Worm (Caenorhabditis elegans): ENCODE data around the gene clec-65.

Gene clec-65

DNA sequence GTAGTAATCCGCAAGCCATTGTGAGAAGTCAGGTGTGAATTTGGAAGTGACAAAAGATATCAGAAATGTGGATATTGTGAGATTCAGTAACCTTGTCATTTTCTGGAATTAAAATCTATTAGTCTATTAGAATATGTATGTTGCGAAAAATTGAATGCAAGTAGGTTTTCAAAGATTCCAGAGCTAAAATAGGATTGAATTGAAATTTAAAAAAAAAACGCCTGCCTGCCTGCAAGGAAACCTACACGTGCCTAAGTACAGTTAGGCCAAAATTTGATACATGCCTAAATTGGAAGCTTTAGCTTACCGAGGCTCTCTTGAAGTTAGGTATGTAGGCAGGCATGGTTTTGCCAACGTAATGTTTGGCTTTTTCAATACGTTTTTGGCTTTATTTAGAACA is 34.1 kb downstream of the clec-65 start, which contains the start of gene lips-9:
Gene lips-9 (minus strand): TSS at position 101 of the 400 bp plus-strand sequence.
- TF ChIP-seq ceh-6 (GFP tag; optimal IDR thresholded peaks at IDR 0.05), result no peak
- TF ChIP-seq rnt-1 (tag; optimal IDR thresholded peaks at IDR 0.05), result no peak
- no peak for TF ChIP-seq ceh-31 (tag; optimal IDR thresholded peaks at IDR 0.05)
- TF ChIP-seq ztf-16 (tag; optimal IDR thresholded peaks at IDR 0.05), result no peak
- TF ChIP-seq ama-1 (optimal IDR thresholded peaks at IDR 0.05), result no peak
- no peak for TF ChIP-seq unc-42 (tag; optimal IDR thresholded peaks at IDR 0.05)
- TF ChIP-seq tbx-2 (tag; optimal IDR thresholded peaks at IDR 0.05), result no peak

DNA sequence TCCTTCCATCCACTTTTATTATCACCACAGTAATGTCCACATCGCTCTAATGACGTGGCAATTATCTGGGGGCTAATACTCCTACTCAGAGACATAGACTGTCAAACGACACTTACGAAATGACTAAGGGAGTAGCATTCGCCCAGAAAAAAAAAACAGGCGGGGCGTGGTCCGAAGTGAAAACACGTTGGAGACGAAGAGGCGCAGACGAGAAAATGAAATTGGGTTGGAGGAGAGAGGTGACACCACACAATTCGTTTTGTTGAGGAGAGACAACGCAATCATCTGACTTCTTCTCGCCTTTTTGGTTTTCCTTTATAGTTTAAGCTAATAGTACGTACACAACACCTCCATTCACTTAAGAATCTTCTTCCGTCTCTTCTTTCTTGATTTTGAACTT is 38.0 kb downstream of the clec-65 start:
- TF ChIP-seq rnt-1 (tag; optimal IDR thresholded peaks at IDR 0.05) (no peak), unc-42 (tag; optimal IDR thresholded peaks at IDR 0.05) (peak; percentile 33), hlh-15 (tag; optimal IDR thresholded peaks at IDR 0.05) (no peak)

DNA sequence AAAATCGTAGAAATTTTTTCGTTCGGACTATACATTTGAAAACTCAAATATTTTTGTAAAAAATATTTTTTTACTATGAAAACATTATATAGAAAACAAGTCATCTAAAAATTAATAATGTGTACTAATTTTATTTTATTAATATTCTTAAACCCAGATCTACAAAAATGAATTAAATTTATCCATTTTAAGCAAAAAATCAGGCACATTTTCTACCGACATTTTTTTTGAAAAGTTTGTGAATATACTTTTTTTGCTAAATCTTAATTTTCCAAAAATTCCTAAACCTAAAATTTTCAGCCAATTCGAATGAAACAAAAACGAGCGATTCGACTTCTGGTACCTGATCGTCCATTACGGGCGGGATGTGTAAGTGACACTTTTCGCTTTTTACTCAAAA is 38.7 kb downstream of the clec-65 start, which contains the start of gene arrd-10:
Gene arrd-10 (plus strand): TSS at position 301 of the 400 bp plus-strand sequence.
- TF ChIP-seq pat-9 (tag; optimal IDR thresholded peaks at IDR 0.05) (no peak), ama-1 (optimal IDR thresholded peaks at IDR 0.05) (no peak), unc-55 (GFP tag; optimal IDR thresholded peaks at IDR 0.05) (no peak), ttx-3 (tag; optimal IDR thresholded peaks at IDR 0.05) (no peak), madf-2 (tag; optimal IDR thresholded peaks at IDR 0.05) (no peak), nhr-232 (tag; optimal IDR thresholded peaks at IDR 0.05) (no peak), hlh-30 (tag; optimal IDR thresholded peaks at IDR 0.05; ENCODE audit: insufficient read depth) (no peak), pqm-1 (tag; optimal IDR thresholded peaks at IDR 0.05) (no peak), gmeb-2 (tag; optimal IDR thresholded peaks at IDR 0.05) (no peak), pag-3 (tag; optimal IDR thresholded peaks at IDR 0.05; ENCODE audit: borderline replicate concordance) (no peak)

DNA sequence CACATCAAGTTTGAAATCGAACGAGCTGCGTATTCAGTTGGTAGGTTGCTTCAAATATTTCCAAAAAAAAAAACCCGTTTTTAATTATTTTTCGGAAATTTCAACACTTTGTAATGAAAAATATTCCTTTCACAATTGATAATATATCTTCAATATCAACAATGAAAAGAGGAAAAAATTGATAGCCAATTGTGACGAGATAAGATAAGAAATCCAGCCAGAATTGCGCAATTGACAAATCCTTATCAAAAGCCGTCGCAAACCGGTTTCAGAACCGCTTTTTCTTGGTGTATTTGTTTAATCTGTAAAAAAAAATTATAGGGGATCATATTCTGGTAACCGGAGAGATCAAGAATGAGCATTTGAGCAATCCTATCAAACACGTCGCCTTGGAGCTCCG is 41.4 kb downstream of the clec-65 start:
- TF ChIP-seq unc-86 (tag; optimal IDR thresholded peaks at IDR 0.05) (no peak), elt-2 (tag; optimal IDR thresholded peaks at IDR 0.05) (peak; percentile 28)

DNA sequence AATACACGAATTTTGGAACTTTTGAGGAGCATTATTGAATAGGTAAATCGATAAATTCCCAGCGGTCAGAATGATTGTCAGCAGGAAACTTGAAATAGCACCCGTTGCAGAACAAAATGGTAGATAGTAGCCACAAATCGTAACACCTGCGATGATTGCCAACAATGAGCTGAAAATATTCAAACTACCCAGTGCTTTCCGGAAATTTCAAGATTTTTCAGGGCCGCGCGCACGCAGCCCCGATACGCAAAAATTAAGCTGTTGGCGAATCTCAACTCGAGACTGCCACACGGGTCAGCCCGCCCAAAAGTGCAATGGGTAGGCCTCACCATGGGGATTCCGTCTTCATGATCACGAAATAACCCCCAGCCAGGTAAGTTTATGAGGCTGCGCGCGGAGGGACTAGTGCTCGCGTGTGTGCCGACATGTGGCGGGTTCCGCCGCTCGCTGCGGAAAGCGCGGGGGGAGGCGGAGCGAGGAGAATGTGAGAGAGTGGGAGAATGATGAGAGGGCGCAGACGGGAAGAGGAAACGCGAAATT is 43.5 kb downstream of the clec-65 start:
- TF ChIP-seq ceh-24 (tag; optimal IDR thresholded peaks at IDR 0.05) (no peak), tbx-7 (tag; optimal IDR thresholded peaks at IDR 0.05) (peak; percentile 50), mec-3 (tag; optimal IDR thresholded peaks at IDR 0.05; ENCODE audit: borderline replicate concordance) (no peak), ceh-34 (tag; optimal IDR thresholded peaks at IDR 0.05) (peak; percentile 77), ceh-22 (tag; optimal IDR thresholded peaks at IDR 0.05) (no peak), ets-4 (tag; optimal IDR thresholded peaks at IDR 0.05) (peak; percentile 12), fkh-6 (tag; optimal IDR thresholded peaks at IDR 0.05) (no peak), pat-9 (tag; optimal IDR thresholded peaks at IDR 0.05) (peak; percentile 34), hlh-6 (tag; optimal IDR thresholded peaks at IDR 0.05) (peak; percentile 65), sox-4 (tag; optimal IDR thresholded peaks at IDR 0.05) (no peak), pha-4 (tag; optimal IDR thresholded peaks at IDR 0.05) (no peak), ceh-19 (GFP tag; optimal IDR thresholded peaks at IDR 0.05) (no peak), dmd-4 (tag; optimal IDR thresholded peaks at IDR 0.05; ENCODE audit: borderline replicate concordance) (no peak), lin-11 (tag; optimal IDR thresholded peaks at IDR 0.05) (peak; percentile 14), che-1 (tag; optimal IDR thresholded peaks at IDR 0.05) (no peak), ama-1 (optimal IDR thresholded peaks at IDR 0.05) (peak; percentile 99), unc-3 (GFP tag; conservative IDR thresholded peaks at IDR 0.05) (no peak), unc-3 (tag; optimal IDR thresholded peaks at IDR 0.05) (no peak), npax-4 (tag; optimal IDR thresholded peaks at IDR 0.05) (no peak), tbx-2 (tag; optimal IDR thresholded peaks at IDR 0.05) (peak; percentile 82), ceh-14 (tag; optimal IDR thresholded peaks at IDR 0.05) (no peak), syd-9 (tag; optimal IDR thresholded peaks at IDR 0.05) (peak; percentile 50), madf-2 (tag; optimal IDR thresholded peaks at IDR 0.05) (peak; percentile 26), ttx-3 (tag; optimal IDR thresholded peaks at IDR 0.05) (no peak), pqm-1 (tag; optimal IDR thresholded peaks at IDR 0.05) (peak; percentile 29), nfya-1 (tag; optimal IDR thresholded peaks at IDR 0.05) (peak; percentile 66), hlh-15 (tag; optimal IDR thresholded peaks at IDR 0.05) (no peak), ahr-1 (tag; optimal IDR thresholded peaks at IDR 0.05) (no peak), dve-1 (tag; optimal IDR thresholded peaks at IDR 0.05) (peak; percentile 35), odd-2 (tag; optimal IDR thresholded peaks at IDR 0.05) (no peak), ceh-48 (tag; optimal IDR thresholded peaks at IDR 0.05) (no peak), elt-4 (tag; optimal IDR thresholded peaks at IDR 0.05) (no peak), pax-1 (tag; optimal IDR thresholded peaks at IDR 0.05) (no peak)

Data from whole organism, late embryonic.